Worm (Caenorhabditis elegans) whole organism, young adult: ENCODE results near the gene Y57G11C.14.
A peak's percentile ranks its signal among the peaks of the same experiment; 100 is the strongest.

Experiments used
- B0261.1 ChIP-seq: sonication (generic microtip); optimal IDR thresholded peaks from 2 replicates; lab custom pipeline; 2016; ENCODE audit warnings: mild to moderate bottlenecking, missing genetic modification characterization, moderate library complexity, missing compliant biosample characterization
- C06A6.2 ChIP-seq: fragments of 200-800 bp; sonication (Bioruptor generic); conservative IDR thresholded peaks from 2 replicates; pipeline ENCODE4 v1.3.6; 2022; ENCODE audit warnings: missing genetic modification characterization, missing compliant biosample characterization
- C17E4.6 ChIP-seq: fragments of 200-800 bp; sonication (Bioruptor generic); IDR thresholded peaks from 2 replicates; pipeline ENCODE4 v1.3.6; 2022; ENCODE audit warnings: missing genetic modification reagents, missing genetic modification characterization, missing compliant biosample characterization
- F22D6.2 ChIP-seq: sonication (generic microtip); optimal IDR thresholded peaks from 2 replicates; lab custom pipeline; 2016; ENCODE audit warnings: mild to moderate bottlenecking, missing genetic modification characterization, missing compliant biosample characterization
- F37B4.10 ChIP-seq: fragments of 200-800 bp; sonication (Bioruptor generic); IDR thresholded peaks from 2 replicates; pipeline ENCODE4 v1.3.6; 2022; ENCODE audit warnings: missing genetic modification characterization, missing compliant biosample characterization
- F55B11.4 ChIP-seq: sonication (generic microtip); optimal IDR thresholded peaks from 2 replicates; lab custom pipeline; 2016; ENCODE audit warnings: missing compliant biosample characterization, missing genetic modification characterization, borderline replicate concordance; ENCODE audit not compliant: insufficient read depth
- F57C9.4 ChIP-seq: sonication (generic microtip); optimal IDR thresholded peaks from 2 replicates; lab custom pipeline; 2017; ENCODE audit warnings: mild to moderate bottlenecking, missing genetic modification characterization, missing compliant biosample characterization
- T26A5.8 ChIP-seq: sonication (generic microtip); optimal IDR thresholded peaks from 2 replicates; lab custom pipeline; 2016; ENCODE audit warnings: missing genetic modification characterization, missing compliant biosample characterization
- Y53F4B.3 ChIP-seq: fragments of 200-800 bp; sonication (Bioruptor generic); IDR thresholded peaks from 2 replicates; pipeline ENCODE4 v1.3.6; 2022; ENCODE audit warnings: missing genetic modification reagents, missing genetic modification characterization, missing compliant biosample characterization
- Y53G8AR.9 ChIP-seq: fragments of 200-800 bp; sonication (Bioruptor generic); conservative IDR thresholded peaks from 2 replicates; pipeline ENCODE4 v1.3.6; 2022; ENCODE audit warnings: missing genetic modification reagents, missing genetic modification characterization, missing compliant biosample characterization
- Y95B8A.8 ChIP-seq: fragments of 200-800 bp; sonication (Bioruptor generic); IDR thresholded peaks from 2 replicates; pipeline ENCODE4 v1.3.6; 2022; ENCODE audit warnings: missing genetic modification reagents, missing genetic modification characterization, missing compliant biosample characterization
- aptf-2 ChIP-seq: fragments of 200-800 bp; sonication (Bioruptor generic); conservative IDR thresholded peaks from 2 replicates; pipeline ENCODE4 v1.3.6; 2022; ENCODE audit warnings: missing genetic modification reagents, missing genetic modification characterization, missing compliant biosample characterization
- attf-3 ChIP-seq: fragments of 200-800 bp; sonication (Bioruptor generic); conservative IDR thresholded peaks from 2 replicates; pipeline ENCODE4 v1.3.6; 2022; ENCODE audit warnings: missing genetic modification reagents, missing genetic modification characterization, missing compliant biosample characterization
- ccch-3 ChIP-seq: fragments of 200-800 bp; sonication (Bioruptor generic); optimal IDR thresholded peaks from 2 replicates; lab custom pipeline; 2018; ENCODE audit warnings: mild to moderate bottlenecking, missing genetic modification characterization, missing compliant biosample characterization
- die-1 ChIP-seq: sonication (generic microtip); optimal IDR thresholded peaks from 2 replicates; lab custom pipeline; 2016; ENCODE audit warnings: missing genotype, mild to moderate bottlenecking, missing genetic modification characterization, missing compliant biosample characterization
- dox-1 ChIP-seq: fragments of 200-800 bp; sonication (Bioruptor generic); IDR thresholded peaks from 2 replicates; pipeline ENCODE4 v1.3.6; 2022; ENCODE audit warnings: missing genetic modification reagents, missing genetic modification characterization, missing compliant biosample characterization
- hlh-12 ChIP-seq: sonication (generic microtip); optimal IDR thresholded peaks from 2 replicates; lab custom pipeline; 2016; ENCODE audit warnings: missing genetic modification characterization, missing compliant biosample characterization
- hlh-26 ChIP-seq: fragments of 200-800 bp; sonication (Bioruptor generic); conservative IDR thresholded peaks from 2 replicates; pipeline ENCODE4 v1.3.6; 2022; ENCODE audit warnings: missing genetic modification reagents, missing genetic modification characterization, missing compliant biosample characterization
- hmg-20 ChIP-seq: fragments of 200-800 bp; sonication (Bioruptor generic); IDR thresholded peaks from 2 replicates; pipeline ENCODE4 v1.3.6; 2022; ENCODE audit warnings: missing genetic modification reagents, missing genetic modification characterization, missing compliant biosample characterization
- lag-1 ChIP-seq: fragments of 200-800 bp; sonication (Bioruptor generic); IDR thresholded peaks from 2 replicates; pipeline ENCODE4 v1.3.6; 2022; ENCODE audit warnings: missing genetic modification reagents, missing genetic modification characterization, missing compliant biosample characterization
- let-526 ChIP-seq: fragments of 200-800 bp; sonication (Bioruptor generic); IDR thresholded peaks from 2 replicates; pipeline ENCODE4 v1.3.6; 2022; ENCODE audit warnings: missing genetic modification reagents, missing genetic modification characterization, missing compliant biosample characterization
- lin-26 ChIP-seq: fragments of 200-800 bp; sonication (Bioruptor generic); IDR thresholded peaks from 2 replicates; pipeline ENCODE4 v1.3.6; 2022; ENCODE audit warnings: missing genetic modification reagents, missing genetic modification characterization, missing compliant biosample characterization
- madf-6 ChIP-seq: fragments of 200-800 bp; sonication (Bioruptor generic); IDR thresholded peaks from 2 replicates; pipeline ENCODE4 v1.3.6; 2022; ENCODE audit warnings: missing genetic modification reagents, missing genetic modification characterization, missing compliant biosample characterization
- madf-8 ChIP-seq: fragments of 200-800 bp; sonication (Bioruptor generic); conservative IDR thresholded peaks from 2 replicates; pipeline ENCODE4 v1.3.6; 2022; ENCODE audit warnings: missing genetic modification reagents, missing genetic modification characterization, missing compliant biosample characterization
- mes-4 ChIP-seq: sonication (generic microtip); optimal IDR thresholded peaks from 2 replicates; lab custom pipeline; 2016; ENCODE audit warnings: missing genotype, missing genetic modification characterization, missing compliant biosample characterization
- nfya-2 ChIP-seq: fragments of 200-800 bp; sonication (Bioruptor generic); IDR thresholded peaks from 2 replicates; pipeline ENCODE4 v1.3.6; 2022; ENCODE audit warnings: missing genetic modification reagents, missing genetic modification characterization, missing compliant biosample characterization
- nhr-179 ChIP-seq: sonication (generic microtip); optimal IDR thresholded peaks from 2 replicates; lab custom pipeline; 2016; ENCODE audit warnings: mild to moderate bottlenecking, missing genetic modification characterization, missing compliant biosample characterization
- nhr-27 ChIP-seq: fragments of 200-800 bp; sonication (Bioruptor generic); optimal IDR thresholded peaks from 2 replicates; lab custom pipeline; 2018; ENCODE audit warnings: mild to moderate bottlenecking, missing genetic modification characterization, moderate library complexity, missing compliant biosample characterization
- rcor-1 ChIP-seq: fragments of 200-800 bp; sonication (Bioruptor generic); IDR thresholded peaks from 2 replicates; pipeline ENCODE4 v1.3.6; 2022; ENCODE audit warnings: missing genetic modification reagents, missing genetic modification characterization, missing compliant biosample characterization
- sdz-38 ChIP-seq: sonication (generic microtip); optimal IDR thresholded peaks from 2 replicates; lab custom pipeline; 2016; ENCODE audit warnings: missing genotype, missing genetic modification characterization, missing compliant biosample characterization
- sea-2 ChIP-seq: fragments of 200-800 bp; sonication (Bioruptor generic); IDR thresholded peaks from 2 replicates; pipeline ENCODE4 v1.3.6; 2022; ENCODE audit warnings: missing genetic modification characterization, missing compliant biosample characterization
- snpc-4 ChIP-seq, 5 experiments: fragments of 150-350 bp in 1 of 5; sonication (generic microtip) in 4 of 5; optimal IDR thresholded peaks; 2 replicates each; lab custom pipeline; 2014 to 2018; ENCODE audit warnings: missing genetic modification characterization in 5 of 5, missing biosample characterization in 3 of 5, antibody characterized with exemption in 2 of 5, mild to moderate bottlenecking in 2 of 5, missing compliant biosample characterization in 2 of 5, missing genotype in 2 of 5, moderate library complexity in 2 of 5, missing genetic modification reagents in 1 of 5
- tbp1 ChIP-seq: fragments of 200-800 bp; sonication (Bioruptor generic); optimal IDR thresholded peaks from 2 replicates; lab custom pipeline; 2018; ENCODE audit warnings: mild to moderate bottlenecking, missing genetic modification characterization, missing compliant biosample characterization
- tlf-1 ChIP-seq: fragments of 200-800 bp; sonication (Bioruptor generic); optimal IDR thresholded peaks from 2 replicates; lab custom pipeline; 2018; ENCODE audit warnings: mild to moderate bottlenecking, missing genetic modification characterization, missing compliant biosample characterization
- xnd-1 ChIP-seq: sonication (generic microtip); optimal IDR thresholded peaks from 2 replicates; lab custom pipeline; 2016; ENCODE audit warnings: missing genotype, missing genetic modification reagents, missing genetic modification characterization, missing compliant biosample characterization
- zfh-2 ChIP-seq: fragments of 200-800 bp; sonication (Bioruptor generic); conservative IDR thresholded peaks from 2 replicates; pipeline ENCODE4 v1.3.6; 2022; ENCODE audit warnings: missing genetic modification reagents, missing genetic modification characterization, missing compliant biosample characterization
- ztf-22 ChIP-seq: fragments of 200-800 bp; sonication (Bioruptor generic); optimal IDR thresholded peaks from 2 replicates; lab custom pipeline; 2018; ENCODE audit warnings: mild to moderate bottlenecking, missing genetic modification characterization, moderate library complexity, missing compliant biosample characterization
- ztf-25 ChIP-seq: fragments of 200-800 bp; sonication (Bioruptor generic); IDR thresholded peaks from 2 replicates; pipeline ENCODE4 v1.3.6; 2022; ENCODE audit warnings: missing genetic modification reagents, missing genetic modification characterization, missing compliant biosample characterization
- ztf-26 ChIP-seq: sonication (generic microtip); optimal IDR thresholded peaks from 2 replicates; lab custom pipeline; 2017; ENCODE audit warnings: missing genetic modification characterization, missing compliant biosample characterization
- ztf-6 ChIP-seq: fragments of 200-800 bp; sonication (Bioruptor generic); IDR thresholded peaks from 2 replicates; pipeline ENCODE4 v1.3.6; 2022; ENCODE audit warnings: missing genetic modification reagents, missing genetic modification characterization, missing compliant biosample characterization

Gene Y57G11C.14

DNA sequence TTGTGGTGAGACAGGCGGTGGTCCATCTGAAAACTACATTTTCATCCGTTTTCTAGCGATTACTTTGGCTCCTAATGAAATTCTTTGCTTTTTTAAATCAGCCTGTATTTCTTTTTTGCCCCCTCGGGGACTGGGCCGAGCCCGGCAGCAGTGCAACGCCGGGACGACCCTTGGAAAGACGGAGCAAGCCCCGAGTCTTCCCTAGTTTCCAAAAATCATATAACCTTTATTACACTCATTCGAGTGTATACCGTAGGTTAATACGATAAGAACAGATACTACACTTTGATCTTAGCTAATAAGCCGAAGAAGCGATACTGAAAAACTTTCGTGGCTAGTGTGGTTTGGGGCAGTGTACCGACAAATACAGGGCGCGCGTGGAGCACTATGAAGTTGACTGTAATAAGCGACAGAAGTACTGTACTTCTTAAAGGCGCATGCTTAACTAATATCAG lies 34.4 kb upstream of the Y57G11C.14 start (continued):
- TF ChIP-seq sea-2 (0 out of 2 replicates have a peak, but pooled peaks have one; percentile 49), ccch-3 (GFP tag; lab: Kevin White, UChicago) (no peak), F55B11.4 (tag; lab: Kevin White, UChicago) (no peak), madf-8 (GFP tag; lab: Robert Waterston, UW) (peak; percentile 99), snpc-4 (GFP tag; optimal IDR thresholded peaks at IDR 0.05; lab: Kevin White, UChicago) (peak; percentile 97), snpc-4 (tag; optimal IDR thresholded peaks at IDR 0.05; lab: Kevin White, UChicago) (peak; percentile 95 to 99 (median 98)), hmg-20 (GFP tag; lab: Robert Waterston, UW) (peak; percentile 45; the same call in 1 of the 2 replicates), sdz-38 (tag; lab: Kevin White, UChicago) (no peak), ztf-26 (tag; lab: Kevin White, UChicago) (no peak), lag-1 (no peak), hlh-12 (tag; lab: Kevin White, UChicago) (no peak), C17E4.6 (peak; percentile 42; the same call in 1 of the 2 replicates), nhr-27 (no peak), ztf-6 (no peak), mes-4 (tag; lab: Kevin White, UChicago) (no peak), xnd-1 (peak; percentile 98), B0261.1 (no peak), dox-1 (peak; percentile 85), hlh-26 (GFP tag; lab: Robert Waterston, UW) (no peak), die-1 (peak; percentile 47), madf-6 (GFP tag; lab: Robert Waterston, UW) (peak; percentile 100), C06A6.2 (GFP tag; lab: Robert Waterston, UW) (no peak), lin-26 (GFP tag; lab: Robert Waterston, UW) (peak; percentile 88; the same call in 1 of the 2 replicates), nhr-179 (no peak), ztf-25 (GFP tag; lab: Robert Waterston, UW) (0 out of 2 replicates have a peak, but pooled peaks have one; percentile 3), F22D6.2 (tag; lab: Kevin White, UChicago) (no peak), tlf-1 (GFP tag; lab: Kevin White, UChicago) (peak; percentile 13), let-526 (GFP tag; lab: Robert Waterston, UW) (no peak), nfya-2 (GFP tag; lab: Robert Waterston, UW) (0 out of 2 replicates have a peak, but pooled peaks have one; percentile 43), F37B4.10 (GFP tag; lab: Robert Waterston, UW) (no peak), zfh-2 (GFP tag; lab: Robert Waterston, UW) (peak; percentile 67), F57C9.4 (tag; lab: Kevin White, UChicago) (no peak), aptf-2 (GFP tag; lab: Robert Waterston, UW) (peak; percentile 52; the same call in 1 of the 2 replicates), attf-3 (GFP tag; lab: Robert Waterston, UW) (peak; percentile 44), Y53G8AR.9 (peak; percentile 71), ztf-22 (GFP tag; lab: Kevin White, UChicago) (no peak), Y53F4B.3 (GFP tag; lab: Robert Waterston, UW) (peak; percentile 72), Y95B8A.8 (GFP tag; lab: Robert Waterston, UW) (0 out of 2 replicates have a peak, but pooled peaks have one; percentile 47), tbp1 (GFP tag; lab: Kevin White, UChicago) (peak; percentile 80), T26A5.8 (tag; lab: Kevin White, UChicago) (no peak), rcor-1 (GFP tag; lab: Robert Waterston, UW) (peak; percentile 88)
